Worm (Caenorhabditis elegans) whole organism, L4/young adult: ENCODE measurements around the gene cyp-32A1.

Source experiments
- dao-5 ChIP-seq: sonication (generic microtip); optimal IDR thresholded peaks from 2 replicates; lab custom pipeline; 2016; ENCODE audit warnings: missing genotype, missing genetic modification characterization, moderate library complexity, missing compliant biosample characterization
- him-1 ChIP-seq: sonication (generic microtip); optimal IDR thresholded peaks from 2 replicates; lab custom pipeline; 2016; ENCODE audit warnings: missing genotype, missing genetic modification reagents, missing genetic modification characterization, missing compliant biosample characterization

DNA sequence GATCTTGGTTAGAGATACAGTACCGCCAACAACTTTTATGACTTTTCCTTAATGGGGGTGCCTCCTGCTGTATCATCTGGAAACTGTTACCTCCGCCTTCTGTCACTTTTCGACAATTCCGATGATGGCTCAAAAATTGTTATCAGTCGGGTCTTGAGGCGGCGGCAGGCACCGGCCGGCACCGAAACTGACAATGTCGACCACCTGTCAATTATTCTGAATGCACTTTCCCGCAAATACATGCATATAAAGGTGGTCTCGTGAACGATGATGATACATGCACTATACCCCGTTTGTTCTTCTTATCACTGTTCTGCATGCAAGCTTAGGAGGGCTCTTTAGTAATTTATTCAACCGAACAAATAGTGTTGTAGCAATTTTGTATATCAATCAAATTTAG lies 37.5 kb upstream of the cyp-32A1 start:
- TF ChIP-seq him-1 (tag; lab: Kevin White, UChicago) (no peak), dao-5 (tag; lab: Kevin White, UChicago) (no peak)
